Fruit fly (Drosophila melanogaster) whole organism: ENCODE results near the gene CG32651.

Experiments used
- CG8478 ChIP-seq: fragments of >200 bp; optimal IDR thresholded peaks from 2 replicates; lab custom pipeline; 2018; ENCODE audit warnings: inconsistent platforms
- Dll ChIP-seq: fragments of >200 bp; optimal IDR thresholded peaks from 2 replicates; lab custom pipeline; 2017
- EcR ChIP-seq, 2 experiments: fragments of >200 bp; optimal IDR thresholded peaks; 2 replicates each; lab custom pipeline; 2017; ENCODE audit warnings: missing biosample characterization in 2 of 2, missing genetic modification characterization in 2 of 2, missing genetic modification reagents in 2 of 2
- pan ChIP-seq: fragments of >200 bp; optimal IDR thresholded peaks from 2 replicates; lab custom pipeline; 2017
- psq ChIP-seq: fragments of >200 bp; optimal IDR thresholded peaks from 2 replicates; lab custom pipeline; 2017
- usp ChIP-seq: fragments of >200 bp; optimal IDR thresholded peaks from 2 replicates; lab custom pipeline; 2017; ENCODE audit warnings: missing biosample characterization, missing genetic modification characterization, mixed read lengths

The CG32651 gene

dm6 chrX:12408377-12408911, at the start of gene CG32651, which contains the start of gene CG2574:
Gene CG32651 (minus strand): TSS chrX:12408477.
Gene CG2574 (plus strand): TSS chrX:12408861.
- no peak for TF ChIP-seq CG8478 (lab: Kevin White, UChicago)
- TF ChIP-seq EcR (GFP tag; optimal IDR thresholded peaks at IDR 0.05; lab: Kevin White, UChicago): no peak
- TF ChIP-seq usp (GFP tag; lab: Kevin White, UChicago): no peak
- no peak for TF ChIP-seq Dll (lab: Kevin White, UChicago)
- TF ChIP-seq pan (lab: Kevin White, UChicago): no peak
- no peak for TF ChIP-seq psq (lab: Kevin White, UChicago)

DNA sequence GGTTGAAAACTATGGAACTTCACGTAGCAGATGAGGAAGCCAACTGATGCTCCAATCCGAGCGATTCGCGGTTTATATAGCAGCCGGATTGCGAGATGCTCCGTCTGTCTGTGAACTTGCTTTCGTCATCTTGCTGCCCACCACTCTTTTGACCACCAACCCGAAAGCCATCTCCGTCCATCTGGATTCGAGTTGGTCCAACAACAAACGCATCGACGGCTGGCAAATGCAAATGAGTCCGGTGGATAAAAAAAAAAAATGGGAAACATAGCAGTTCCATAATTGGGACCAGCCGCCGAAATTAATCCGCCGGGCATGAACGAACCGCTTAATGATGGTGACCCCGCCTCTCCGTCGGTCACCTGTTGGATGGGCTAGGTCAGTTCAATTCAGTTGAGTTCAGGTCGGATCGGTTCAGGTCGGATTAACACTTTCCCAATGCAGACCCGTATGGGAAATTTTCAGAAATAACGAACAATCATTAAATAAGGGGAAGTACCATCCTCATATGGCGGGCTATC, 49.5 kb upstream of the CG32651 start, which contains the start of gene CG15731:
TSS of gene CG15731 (minus strand) at position 51 of the 521 bp plus-strand sequence.
- no peak for TF ChIP-seq usp (GFP tag; lab: Kevin White, UChicago)
- no peak for TF ChIP-seq EcR (GFP tag; optimal IDR thresholded peaks at IDR 0.05; lab: Kevin White, UChicago)
- TF ChIP-seq pan (lab: Kevin White, UChicago): no peak
- no peak for TF ChIP-seq psq (lab: Kevin White, UChicago)
- no peak for TF ChIP-seq CG8478 (lab: Kevin White, UChicago)
- TF ChIP-seq Dll (lab: Kevin White, UChicago): no peak

DNA sequence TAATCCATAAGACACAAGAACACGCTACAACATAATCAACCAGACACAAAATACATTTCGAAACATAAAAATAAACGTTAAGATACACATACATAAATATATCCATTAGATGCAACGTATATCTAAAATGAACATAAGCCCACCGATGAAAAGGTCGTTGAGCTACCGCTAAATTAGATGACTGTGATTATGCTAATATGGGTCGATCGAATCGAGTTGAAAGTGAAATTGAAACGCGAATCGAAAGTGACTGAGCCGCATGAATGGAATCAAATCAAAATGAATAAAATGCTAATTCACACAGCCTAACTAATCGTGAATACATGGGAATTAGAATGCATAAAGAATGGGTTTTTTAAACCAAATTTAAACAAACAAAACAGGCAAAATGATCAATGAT, 47.6 kb upstream of the CG32651 start:
- no peak for TF ChIP-seq Dll (lab: Kevin White, UChicago)
- TF ChIP-seq pan (lab: Kevin White, UChicago): no peak
- TF ChIP-seq psq (lab: Kevin White, UChicago): no peak
- TF ChIP-seq usp (GFP tag; lab: Kevin White, UChicago): no peak
- no peak for TF ChIP-seq EcR (GFP tag; optimal IDR thresholded peaks at IDR 0.05; lab: Kevin White, UChicago)
- TF ChIP-seq CG8478 (lab: Kevin White, UChicago): no peak

- TF ChIP-seq CG8478 (lab: Kevin White, UChicago) (no peak), psq (lab: Kevin White, UChicago) (no peak), Dll (lab: Kevin White, UChicago) (no peak), pan (lab: Kevin White, UChicago) (no peak), EcR (GFP tag; optimal IDR thresholded peaks at IDR 0.05; lab: Kevin White, UChicago) (no peak), usp (GFP tag; lab: Kevin White, UChicago) (no peak)
Observed at dm6 chrX:12454358-12454757, 46.1 kb upstream of the CG32651 start, which contains the start of gene CG15927. Gene CG15927 (plus strand): TSS chrX:12454729.

- no peak for TF ChIP-seq usp (GFP tag; lab: Kevin White, UChicago)
- TF ChIP-seq pan (lab: Kevin White, UChicago): no peak
- no peak for TF ChIP-seq EcR (GFP tag; optimal IDR thresholded peaks at IDR 0.05; lab: Kevin White, UChicago)
- no peak for TF ChIP-seq CG8478 (lab: Kevin White, UChicago)
- no peak for TF ChIP-seq Dll (lab: Kevin White, UChicago)
- TF ChIP-seq psq (lab: Kevin White, UChicago): no peak
Observed at dm6 chrX:12453704-12454103, 45.4 kb upstream of the CG32651 start.

DNA sequence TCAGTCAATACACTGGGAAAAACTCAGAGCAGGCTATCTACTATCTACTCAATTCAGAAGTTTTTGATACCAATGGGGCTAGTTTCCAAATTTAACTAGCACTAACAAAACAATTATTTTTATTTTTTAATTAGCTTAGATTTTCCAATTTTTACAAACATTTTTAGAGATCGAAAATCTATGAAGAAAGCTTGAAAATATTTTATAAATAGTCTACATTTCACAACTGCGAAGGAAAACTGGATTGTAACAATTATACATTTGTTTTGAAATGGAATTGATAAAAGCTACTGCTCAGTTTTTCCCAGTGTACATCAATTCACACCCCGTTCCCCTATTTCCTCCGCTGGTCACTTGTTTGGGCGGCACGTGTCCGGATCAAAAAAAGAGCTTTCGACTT, 39.6 kb upstream of the CG32651 start:
- no peak for TF ChIP-seq pan (lab: Kevin White, UChicago)
- no peak for TF ChIP-seq CG8478 (lab: Kevin White, UChicago)
- TF ChIP-seq Dll (lab: Kevin White, UChicago): no peak
- TF ChIP-seq usp (GFP tag; lab: Kevin White, UChicago): no peak
- TF ChIP-seq EcR (GFP tag; optimal IDR thresholded peaks at IDR 0.05; lab: Kevin White, UChicago): no peak
- no peak for TF ChIP-seq psq (lab: Kevin White, UChicago)

DNA sequence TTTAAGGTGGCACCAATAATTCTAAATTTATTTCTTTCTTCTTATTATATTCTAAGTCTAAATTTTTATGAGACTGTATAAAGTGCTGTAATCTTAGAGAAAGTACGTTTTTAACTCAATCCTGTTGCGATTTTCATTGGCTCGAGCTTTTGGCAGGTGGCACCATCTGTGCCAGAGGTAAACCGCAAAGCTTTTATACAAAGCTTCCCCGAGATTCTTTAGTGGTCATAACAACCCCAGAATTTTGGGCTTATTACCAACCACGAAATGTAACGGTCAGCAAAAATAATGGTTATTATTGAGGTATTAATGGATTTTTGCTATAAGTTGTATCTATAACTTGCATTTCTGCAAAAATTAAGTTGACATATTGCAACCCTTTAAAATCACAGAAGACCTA, 28.8 kb upstream of the CG32651 start:
- TF ChIP-seq EcR (GFP tag; optimal IDR thresholded peaks at IDR 0.05; lab: Kevin White, UChicago) (no peak), Dll (lab: Kevin White, UChicago) (no peak), CG8478 (lab: Kevin White, UChicago) (no peak), psq (lab: Kevin White, UChicago) (no peak), pan (lab: Kevin White, UChicago) (no peak), usp (GFP tag; lab: Kevin White, UChicago) (no peak)

dm6 chrX:12434604-12435003, 26.3 kb upstream of the CG32651 start:
- TF ChIP-seq Dll (lab: Kevin White, UChicago) (no peak), pan (lab: Kevin White, UChicago) (no peak), EcR (GFP tag; optimal IDR thresholded peaks at IDR 0.05; lab: Kevin White, UChicago) (no peak), CG8478 (lab: Kevin White, UChicago) (no peak)

DNA sequence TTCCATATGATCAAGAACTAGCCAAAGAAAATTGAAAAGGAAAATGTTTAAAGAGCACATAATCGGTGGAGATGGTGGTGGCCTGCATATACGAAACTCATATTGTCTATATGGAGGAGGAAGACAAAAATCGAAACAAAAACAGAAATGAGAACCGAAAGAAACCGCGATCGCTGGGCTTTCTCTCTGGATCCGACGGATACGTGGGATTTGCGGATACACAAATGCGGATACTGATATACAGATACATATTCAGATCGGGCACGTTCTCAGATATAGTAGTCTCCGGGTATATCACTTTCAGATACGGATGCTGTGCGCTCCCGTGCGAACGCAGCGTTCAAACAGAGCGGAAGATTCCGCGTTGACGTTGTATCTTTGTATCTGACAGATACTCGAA, 23.6 kb upstream of the CG32651 start, which contains the start of gene Pkcdelta:
TSS of gene Pkcdelta (plus strand) at position 301 of the 400 bp plus-strand sequence.
- TF ChIP-seq psq (lab: Kevin White, UChicago) (no peak), pan (lab: Kevin White, UChicago) (no peak), EcR (GFP tag; optimal IDR thresholded peaks at IDR 0.05; lab: Kevin White, UChicago) (no peak), Dll (lab: Kevin White, UChicago) (no peak), CG8478 (lab: Kevin White, UChicago) (no peak), usp (GFP tag; lab: Kevin White, UChicago) (no peak)

- TF ChIP-seq psq (lab: Kevin White, UChicago) (no peak), usp (GFP tag; lab: Kevin White, UChicago) (no peak), Dll (lab: Kevin White, UChicago) (no peak), CG8478 (lab: Kevin White, UChicago) (no peak), EcR (GFP tag; optimal IDR thresholded peaks at IDR 0.05; lab: Kevin White, UChicago) (no peak), pan (lab: Kevin White, UChicago) (no peak)
Observed at dm6 chrX:12431466-12431865, 23.2 kb upstream of the CG32651 start.

dm6 chrX:12391732-12392131, 16.5 kb downstream of the CG32651 start:
- no peak for TF ChIP-seq EcR (GFP tag; optimal IDR thresholded peaks at IDR 0.05; lab: Kevin White, UChicago)
- TF ChIP-seq pan (lab: Kevin White, UChicago): no peak
- no peak for TF ChIP-seq Dll (lab: Kevin White, UChicago)
- TF ChIP-seq CG8478 (lab: Kevin White, UChicago): no peak
- no peak for TF ChIP-seq psq (lab: Kevin White, UChicago)
- TF ChIP-seq usp (GFP tag; lab: Kevin White, UChicago): no peak
